Worm (Caenorhabditis elegans) whole organism, L4 larva: ENCODE results near the gene nhl-3.
A peak's percentile ranks its signal among the peaks of the same experiment; 100 is the strongest.

Experiments
- F10B5.3 ChIP-seq: sonication (generic microtip); optimal IDR thresholded peaks from 2 replicates; lab custom pipeline; 2016; ENCODE audit warnings: mild to moderate bottlenecking, missing genetic modification characterization, missing compliant biosample characterization
- T20F7.1 ChIP-seq: fragments of 200-800 bp; sonication (Bioruptor generic); optimal IDR thresholded peaks from 2 replicates; lab custom pipeline; 2018; ENCODE audit warnings: mild to moderate bottlenecking, missing genetic modification characterization, missing compliant biosample characterization
- Y48G9A.11 ChIP-seq: fragments of 200-800 bp; sonication (Bioruptor generic); IDR thresholded peaks from 2 replicates; pipeline ENCODE4 v1.3.6; 2022; ENCODE audit warnings: missing genetic modification reagents, missing genetic modification characterization, missing compliant biosample characterization
- Y5F2A.4 ChIP-seq: fragments of 200-800 bp; sonication (Bioruptor generic); optimal IDR thresholded peaks from 2 replicates; lab custom pipeline; 2018; ENCODE audit warnings: mild to moderate bottlenecking, missing genetic modification characterization, missing compliant biosample characterization
- Y75B8A.6 ChIP-seq: fragments of 200-800 bp; sonication (Bioruptor generic); IDR thresholded peaks from 2 replicates; pipeline ENCODE4 v1.3.6; 2022; ENCODE audit warnings: missing genetic modification reagents, missing genetic modification characterization, missing compliant biosample characterization
- ZK337.2 ChIP-seq: fragments of 200-800 bp; sonication (Bioruptor generic); IDR thresholded peaks from 2 replicates; pipeline ENCODE4 v1.3.6; 2022; ENCODE audit warnings: missing genetic modification reagents, missing genetic modification characterization, missing compliant biosample characterization
- aha-1 ChIP-seq: fragments of 150-350 bp; peaks from one replicate; lab custom pipeline; 2014; ENCODE audit warnings: missing biosample characterization, missing genetic modification characterization
- aly-2 ChIP-seq: sonication (generic microtip); optimal IDR thresholded peaks from 2 replicates; lab custom pipeline; 2018; ENCODE audit warnings: missing biosample characterization, missing genetic modification characterization
- attf-4 ChIP-seq: sonication (generic microtip); optimal IDR thresholded peaks from 3 replicates; lab custom pipeline; 2017; ENCODE audit warnings: missing biosample characterization, missing genetic modification characterization
- ceh-62 ChIP-seq: sonication (generic microtip); optimal IDR thresholded peaks from 2 replicates; lab custom pipeline; 2017; ENCODE audit warnings: missing biosample characterization, missing genetic modification characterization
- cey-2 ChIP-seq: sonication (generic microtip); optimal IDR thresholded peaks from 3 replicates; lab custom pipeline; 2017; ENCODE audit warnings: missing genetic modification characterization, mild to moderate bottlenecking, missing compliant biosample characterization, antibody characterized with exemption, borderline replicate concordance; ENCODE audit not compliant: insufficient read depth
- ctbp-1 ChIP-seq: fragments of 200-800 bp; sonication (Bioruptor generic); IDR thresholded peaks from 2 replicates; pipeline ENCODE4 v1.3.6; 2022; ENCODE audit warnings: missing genetic modification reagents, missing genetic modification characterization, missing compliant biosample characterization
- daf-16 ChIP-seq, 3 experiments: sonication (generic microtip); optimal IDR thresholded peaks; 2 replicates each; lab custom pipeline; 2016 to 2017; ENCODE audit warnings: missing genetic modification characterization in 3 of 3, missing genetic modification reagents in 3 of 3, mild to moderate bottlenecking in 2 of 3, missing compliant biosample characterization in 2 of 3, missing biosample characterization in 1 of 3, moderate library complexity in 1 of 3
- daf-19 ChIP-seq: fragments of 200-800 bp; sonication (Bioruptor generic); conservative IDR thresholded peaks from 2 replicates; pipeline ENCODE4 v1.3.6; 2022; ENCODE audit warnings: missing genetic modification characterization, missing compliant biosample characterization
- dmd-6 ChIP-seq: fragments of 200-800 bp; sonication (Bioruptor generic); IDR thresholded peaks from 2 replicates; pipeline ENCODE4 v1.3.6; 2022; ENCODE audit warnings: missing genetic modification reagents, missing genetic modification characterization, missing compliant biosample characterization
- dmd-9 ChIP-seq: fragments of 200-800 bp; sonication (Bioruptor generic); IDR thresholded peaks from 2 replicates; pipeline ENCODE4 v1.3.6; 2022; ENCODE audit warnings: missing genetic modification reagents, missing genetic modification characterization, missing compliant biosample characterization
- dpl-1 ChIP-seq: fragments of 150-350 bp; optimal IDR thresholded peaks from 2 replicates; lab custom pipeline; 2014; ENCODE audit warnings: missing biosample characterization, missing genetic modification reagents, missing genetic modification characterization
- jun-1 ChIP-seq: fragments of 150-350 bp; optimal IDR thresholded peaks from 2 replicates; lab custom pipeline; 2014; ENCODE audit warnings: missing biosample characterization, missing genetic modification reagents, missing genetic modification characterization
- lin-38 ChIP-seq: fragments of 200-800 bp; sonication (Bioruptor generic); IDR thresholded peaks from 2 replicates; pipeline ENCODE4 v1.3.6; 2022; ENCODE audit warnings: missing genetic modification reagents, missing genetic modification characterization, missing compliant biosample characterization
- lin-39 ChIP-seq: fragments of 150-350 bp; optimal IDR thresholded peaks from 2 replicates; lab custom pipeline; 2014; ENCODE audit warnings: missing biosample characterization, missing genetic modification reagents, missing genetic modification characterization
- mdl-1 ChIP-seq, 2 experiments: fragments of 150-350 bp in 1 of 2; sonication (generic microtip) in 1 of 2; optimal IDR thresholded peaks; 2 replicates each; lab custom pipeline; 2014 to 2017; ENCODE audit warnings: missing biosample characterization in 2 of 2, missing genetic modification characterization in 2 of 2
- mes-2 ChIP-seq: sonication (generic microtip); optimal IDR thresholded peaks from 2 replicates; lab custom pipeline; 2016; ENCODE audit warnings: missing genotype, mild to moderate bottlenecking, missing genetic modification characterization, missing compliant biosample characterization; ENCODE audit not compliant: poor library complexity, severe bottlenecking
- mxl-2 ChIP-seq: fragments of 200-800 bp; sonication (Bioruptor generic); conservative IDR thresholded peaks from 2 replicates; pipeline ENCODE4 v1.3.6; 2022; ENCODE audit warnings: missing genetic modification reagents, missing genetic modification characterization, missing compliant biosample characterization
- mxl-3 ChIP-seq: fragments of 200-800 bp; sonication (Bioruptor generic); optimal IDR thresholded peaks from 2 replicates; lab custom pipeline; 2018; ENCODE audit warnings: mild to moderate bottlenecking, missing genetic modification characterization, missing compliant biosample characterization
- nhr-102 ChIP-seq: sonication (generic microtip); optimal IDR thresholded peaks from 2 replicates; lab custom pipeline; 2016; ENCODE audit warnings: mild to moderate bottlenecking, missing genetic modification characterization, moderate library complexity, missing compliant biosample characterization
- nhr-11 ChIP-seq: fragments of 150-350 bp; optimal IDR thresholded peaks from 2 replicates; lab custom pipeline; 2014; ENCODE audit warnings: missing biosample characterization, missing genetic modification characterization
- nhr-41 ChIP-seq: fragments of 200-800 bp; sonication (Bioruptor generic); IDR thresholded peaks from 2 replicates; pipeline ENCODE4 v1.3.6; 2022; ENCODE audit warnings: missing genetic modification reagents, missing genetic modification characterization, missing compliant biosample characterization
- nhr-42 ChIP-seq: fragments of 200-800 bp; sonication (Bioruptor generic); IDR thresholded peaks from 2 replicates; pipeline ENCODE4 v1.3.6; 2022; ENCODE audit warnings: missing genetic modification characterization, missing compliant biosample characterization
- nhr-6 ChIP-seq: fragments of 150-350 bp; optimal IDR thresholded peaks from 2 replicates; lab custom pipeline; 2014; ENCODE audit warnings: missing biosample characterization, missing genetic modification characterization
- nhr-77 ChIP-seq: fragments of 150-350 bp; optimal IDR thresholded peaks from 2 replicates; lab custom pipeline; 2014; ENCODE audit warnings: missing biosample characterization, missing genetic modification characterization
- pha-4 ChIP-seq, 2 experiments: fragments of 150-350 bp in 1 of 2; fragments of 200-800 bp in 1 of 2; sonication (Bioruptor generic) in 1 of 2; IDR thresholded peaks in 1 of 2; optimal IDR thresholded peaks in 1 of 2; 2 replicates each; pipeline versions ENCODE4 v1.3.6 to Lab custom; 2014 to 2022; ENCODE audit warnings: missing genetic modification characterization in 2 of 2, missing genetic modification reagents in 2 of 2, missing biosample characterization in 1 of 2, missing compliant biosample characterization in 1 of 2
- php-3 ChIP-seq: fragments of 200-800 bp; sonication (Bioruptor generic); IDR thresholded peaks from 2 replicates; pipeline ENCODE4 v1.3.6; 2022; ENCODE audit warnings: missing genetic modification reagents, missing genetic modification characterization, missing compliant biosample characterization
- set-16 ChIP-seq: fragments of 200-800 bp; sonication (Bioruptor generic); IDR thresholded peaks from 2 replicates; pipeline ENCODE4 v1.3.6; 2022; ENCODE audit warnings: missing genetic modification reagents, missing genetic modification characterization, missing compliant biosample characterization
- snpc-1.2 ChIP-seq: fragments of 200-800 bp; sonication (Bioruptor generic); IDR thresholded peaks from 2 replicates; pipeline ENCODE4 v1.3.6; 2022; ENCODE audit warnings: missing genetic modification reagents, missing genetic modification characterization, missing compliant biosample characterization
- spr-1 ChIP-seq: sonication (generic microtip); optimal IDR thresholded peaks from 2 replicates; lab custom pipeline; 2016; ENCODE audit warnings: mild to moderate bottlenecking, missing genetic modification characterization, missing compliant biosample characterization
- spr-3 ChIP-seq: fragments of 200-800 bp; sonication (Bioruptor generic); optimal IDR thresholded peaks from 2 replicates; lab custom pipeline; 2018; ENCODE audit warnings: mild to moderate bottlenecking, missing genetic modification characterization, missing compliant biosample characterization
- tag-97 ChIP-seq: fragments of 200-800 bp; sonication (Bioruptor generic); IDR thresholded peaks from 2 replicates; pipeline ENCODE4 v1.3.6; 2022; ENCODE audit warnings: missing genetic modification characterization, missing compliant biosample characterization
- unc-130 ChIP-seq: sonication (generic microtip); optimal IDR thresholded peaks from 2 replicates; lab custom pipeline; 2016; ENCODE audit warnings: missing genetic modification reagents, missing genetic modification characterization, missing compliant biosample characterization
- unc-62 ChIP-seq, 3 experiments: fragments of 150-350 bp in 1 of 3; sonication (generic microtip); optimal IDR thresholded peaks in 2 of 3; peaks in 1 of 3; 1 replicate in 1 of 3; 2 replicates in 2 of 3; lab custom pipeline; 2014 to 2017; ENCODE audit warnings: missing biosample characterization in 3 of 3, missing genetic modification characterization in 3 of 3, missing genetic modification reagents in 3 of 3, missing genotype in 1 of 3
- zag-1 ChIP-seq: fragments of 150-350 bp; optimal IDR thresholded peaks from 2 replicates; lab custom pipeline; 2014; ENCODE audit warnings: missing biosample characterization, missing genetic modification characterization
- zfp-2 ChIP-seq: sonication (generic microtip); optimal IDR thresholded peaks from 2 replicates; lab custom pipeline; 2016; ENCODE audit warnings: mild to moderate bottlenecking, missing genetic modification characterization, missing compliant biosample characterization
- zfp-3 ChIP-seq: fragments of 200-800 bp; sonication (Bioruptor generic); conservative IDR thresholded peaks from 2 replicates; pipeline ENCODE4 v1.3.6; 2022; ENCODE audit warnings: missing genetic modification reagents, missing genetic modification characterization, missing compliant biosample characterization
- ztf-11 ChIP-seq: fragments of 150-350 bp; optimal IDR thresholded peaks from 2 replicates; lab custom pipeline; 2014; ENCODE audit warnings: missing biosample characterization, missing genetic modification characterization
- ztf-7 ChIP-seq: fragments of 150-350 bp; optimal IDR thresholded peaks from 2 replicates; lab custom pipeline; 2014; ENCODE audit warnings: missing biosample characterization, missing genetic modification characterization

Gene nhl-3

DNA sequence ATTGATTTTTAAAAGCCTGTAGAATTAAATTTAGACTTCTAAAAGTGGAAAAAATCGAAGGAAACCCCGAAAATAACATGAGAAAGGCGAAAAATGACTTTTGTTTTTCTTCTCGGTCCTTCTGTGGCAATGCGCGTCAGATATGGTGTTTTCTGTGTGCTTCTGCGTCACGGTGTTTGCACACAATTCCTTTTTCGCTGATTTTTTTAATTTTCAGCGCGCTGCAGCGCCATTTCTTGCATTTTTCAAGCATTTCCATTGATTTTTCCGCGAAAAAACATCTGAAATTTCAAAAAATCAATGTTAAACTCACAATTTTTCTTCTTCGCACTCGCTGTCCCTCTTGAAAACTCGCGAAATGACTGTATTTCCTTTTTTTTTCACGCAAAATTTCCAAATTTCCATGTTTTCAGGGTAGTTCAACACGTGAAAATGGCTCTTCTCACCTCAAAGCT is 21.7 kb downstream of the nhl-3 start, which contains the start of the genes cdc-37 and W08F4.3:
TSS of gene cdc-37 (minus strand) at position 405 of the 455 bp plus-strand sequence.
TSS of gene W08F4.3 (plus strand) at position 414 of the 455 bp plus-strand sequence.
- TF ChIP-seq jun-1 (tag; lab: Kevin White, UChicago), result no peak
- no peak for TF ChIP-seq pha-4 (GFP tag; IDR thresholded peaks at IDR 0.05; lab: Robert Waterston, UW)
- TF ChIP-seq pha-4 (tag; optimal IDR thresholded peaks at IDR 0.05; lab: Kevin White, UChicago), result no peak
- no peak for TF ChIP-seq ctbp-1
- no peak for TF ChIP-seq nhr-102 (tag; lab: Kevin White, UChicago)
- TF ChIP-seq dpl-1 (GFP tag; lab: Kevin White, UChicago), result peak; percentile 8
- no peak for TF ChIP-seq nhr-42 (GFP tag; lab: Robert Waterston, UW)
- no peak for TF ChIP-seq dmd-6 (GFP tag; lab: Robert Waterston, UW)
- TF ChIP-seq ceh-62 (tag; lab: Kevin White, UChicago), result no peak
- TF ChIP-seq spr-1, result no peak
- no peak for TF ChIP-seq nhr-41 (GFP tag; lab: Robert Waterston, UW)
- peak; percentile 60 for TF ChIP-seq lin-38
- no peak for TF ChIP-seq zfp-2 (tag; lab: Kevin White, UChicago)
- no peak for TF ChIP-seq Y75B8A.6
- TF ChIP-seq nhr-11 (tag; lab: Kevin White, UChicago), result no peak
- TF ChIP-seq ztf-7 (tag; lab: Kevin White, UChicago), result no peak
- TF ChIP-seq ztf-11, result no peak
- no peak for TF ChIP-seq Y5F2A.4 (GFP tag; lab: Kevin White, UChicago)
- TF ChIP-seq daf-16 (GFP tag; optimal IDR thresholded peaks at IDR 0.05; lab: Kevin White, UChicago), result no peak
- no peak for TF ChIP-seq daf-16 (tag; optimal IDR thresholded peaks at IDR 0.05; lab: Kevin White, UChicago)
- TF ChIP-seq Y48G9A.11 (GFP tag; lab: Robert Waterston, UW), result peak; percentile 43; the same call in 1 of the 2 replicates
- TF ChIP-seq ZK337.2 (GFP tag; lab: Robert Waterston, UW), result no peak
- no peak for TF ChIP-seq daf-19 (GFP tag; lab: Robert Waterston, UW)
- peak; percentile 51 for TF ChIP-seq mes-2 (tag; lab: Kevin White, UChicago)
- TF ChIP-seq F10B5.3, result no peak

DNA sequence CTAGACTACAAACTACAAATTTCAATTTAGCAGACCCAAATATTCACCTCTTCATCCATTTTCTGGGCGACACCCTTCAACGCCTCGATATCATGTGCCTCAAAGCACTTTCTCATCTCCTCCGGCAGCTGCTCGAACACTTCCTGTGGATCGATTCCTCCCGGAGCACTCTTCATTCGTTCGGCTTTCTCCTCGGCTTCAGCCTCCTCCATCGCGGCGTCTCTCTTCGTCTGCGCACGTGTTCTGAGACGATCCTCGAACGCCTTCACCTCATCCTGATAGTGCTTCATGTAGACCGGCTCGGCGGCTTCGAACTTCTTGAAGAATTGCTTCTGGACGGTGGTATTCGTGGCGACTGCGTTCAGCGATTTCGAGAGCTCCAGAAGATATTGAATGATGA is 23.1 kb downstream of the nhl-3 start:
- TF ChIP-seq php-3, result no peak
- TF ChIP-seq lin-39 (tag; lab: Kevin White, UChicago), result no peak
- TF ChIP-seq zag-1 (tag; lab: Kevin White, UChicago), result no peak
- TF ChIP-seq spr-3 (GFP tag; lab: Kevin White, UChicago), result no peak
- TF ChIP-seq nhr-77, result no peak
- no peak for TF ChIP-seq unc-62 (GFP tag; optimal IDR thresholded peaks at IDR 0.05 in 1 of 2; lab: Kevin White, UChicago)
- TF ChIP-seq unc-62 (tag; optimal IDR thresholded peaks at IDR 0.05; lab: Kevin White, UChicago), result no peak
- no peak for TF ChIP-seq aly-2
- TF ChIP-seq dpl-1 (GFP tag; lab: Kevin White, UChicago), result no peak
- peak; percentile 77 for TF ChIP-seq set-16
- TF ChIP-seq dmd-6 (GFP tag; lab: Robert Waterston, UW), result no peak
- no peak for TF ChIP-seq cey-2 (tag; lab: Kevin White, UChicago)
- no peak for TF ChIP-seq mdl-1 (tag; optimal IDR thresholded peaks at IDR 0.05; lab: Kevin White, UChicago)
- TF ChIP-seq mxl-3, result no peak
- no peak for TF ChIP-seq tag-97 (GFP tag; lab: Robert Waterston, UW)
- no peak for TF ChIP-seq T20F7.1 (GFP tag; lab: Kevin White, UChicago)
- TF ChIP-seq daf-19 (GFP tag; lab: Robert Waterston, UW), result no peak
- no peak for TF ChIP-seq zfp-3
- 0 out of 2 replicates have a peak, but pooled peaks have one; percentile 26 for TF ChIP-seq dmd-9 (GFP tag; lab: Robert Waterston, UW)
- TF ChIP-seq nhr-6 (tag; lab: Kevin White, UChicago), result no peak
- no peak for TF ChIP-seq attf-4 (tag; lab: Kevin White, UChicago)
- no peak for TF ChIP-seq unc-130 (GFP tag; lab: Kevin White, UChicago)
- TF ChIP-seq lin-38, result 0 out of 2 replicates have a peak, but pooled peaks have one; percentile 2
- TF ChIP-seq mxl-2 (GFP tag; lab: Robert Waterston, UW), result no peak
- TF ChIP-seq aha-1 (tag; lab: Kevin White, UChicago), result no peak
- TF ChIP-seq snpc-1.2, result no peak
- TF ChIP-seq, all 104 proteins: peak for 3
